Worm (Caenorhabditis elegans) whole organism, L2 larva: ENCODE measurements around the gene efa-6.

Experiments used
- R02D3.7 ChIP-seq: fragments of 150-350 bp; optimal IDR thresholded peaks from 2 replicates; lab custom pipeline; 2014; ENCODE audit warnings: missing biosample characterization, missing genetic modification characterization
- blmp-1 ChIP-seq: sonication (generic microtip); optimal IDR thresholded peaks from 2 replicates; lab custom pipeline; 2017; ENCODE audit warnings: missing genetic modification characterization, mild to moderate bottlenecking, missing compliant biosample characterization, antibody characterized with exemption, moderate library complexity; ENCODE audit not compliant: insufficient read depth

- TF ChIP-seq blmp-1 (tag; lab: Kevin White, UChicago) = no peak
- no peak for TF ChIP-seq R02D3.7 (tag; lab: Kevin White, UChicago)
Measured at ce11 chrIV:12585966-12586365, 28.6 kb downstream of the efa-6 start, which contains the start of gene K08E7.8.
